Worm (Caenorhabditis elegans): Measurements from ENCODE around the gene Y22D7AL.16.

The Y22D7AL.16 gene

DNA sequence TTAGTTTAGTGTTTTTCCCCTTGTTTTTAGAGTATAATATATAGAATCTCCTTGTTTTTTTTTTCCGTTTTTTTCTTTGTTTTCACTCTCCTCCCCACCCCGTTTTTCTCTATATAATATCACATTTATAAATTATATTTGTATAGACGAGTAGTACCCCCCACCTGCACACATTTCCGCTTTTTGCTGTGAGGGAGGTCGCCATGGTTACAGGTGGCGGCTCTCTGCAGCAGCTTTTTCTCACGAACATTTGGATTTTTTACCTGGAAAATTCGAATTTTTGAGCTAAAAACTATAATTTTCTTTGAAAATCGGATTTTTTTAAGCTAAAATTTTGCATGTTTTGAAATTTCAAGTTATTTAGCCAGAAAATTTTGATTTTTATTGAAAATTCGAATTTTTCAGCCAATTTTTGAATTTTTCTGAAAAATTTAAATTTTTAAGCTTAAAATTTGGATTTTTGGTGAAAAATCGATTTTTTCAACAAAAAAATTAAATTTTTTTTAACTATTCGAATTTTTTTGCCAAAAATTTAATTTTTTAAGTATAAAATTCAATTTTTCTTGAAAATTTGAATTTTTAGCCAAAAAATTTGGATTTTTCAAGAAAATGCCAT is 39.2 kb downstream of the Y22D7AL.16 start (continued):
- TF ChIP-seq nhr-90 (tag; optimal IDR thresholded peaks at IDR 0.05) (peak; percentile 28), K12H6.12 (tag; optimal IDR thresholded peaks at IDR 0.05) (no peak), ztf-22 (GFP tag; optimal IDR thresholded peaks at IDR 0.05) (no peak), rpc-1 (optimal IDR thresholded peaks at IDR 0.05) (no peak), rpc-1 (tag; optimal IDR thresholded peaks at IDR 0.05) (no peak), rcor-1 (GFP tag; IDR thresholded peaks at IDR 0.05) (no peak), lin-40 (tag; optimal IDR thresholded peaks at IDR 0.05) (no peak), lin-54 (GFP tag; optimal IDR thresholded peaks at IDR 0.05) (peak; percentile 49), ets-4 (GFP tag; optimal IDR thresholded peaks at IDR 0.05) (no peak), F57A8.1 (GFP tag; optimal IDR thresholded peaks at IDR 0.05) (no peak), ccch-3 (GFP tag; optimal IDR thresholded peaks at IDR 0.05) (no peak), lag-1 (GFP tag; IDR thresholded peaks at IDR 0.05) (no peak), attf-6 (GFP tag; IDR thresholded peaks at IDR 0.05) (0 out of 2 replicates have a peak, but pooled peaks have one; percentile 52), mcd-1 (GFP tag; IDR thresholded peaks at IDR 0.05) (peak; percentile 57), attf-3 (GFP tag; conservative IDR thresholded peaks at IDR 0.05) (no peak), madf-8 (GFP tag; conservative IDR thresholded peaks at IDR 0.05) (no peak), repo-1 (tag; optimal IDR thresholded peaks at IDR 0.05) (no peak), sdz-38 (tag; optimal IDR thresholded peaks at IDR 0.05) (no peak), F39B2.1 (GFP tag; IDR thresholded peaks at IDR 0.05) (0 out of 2 replicates have a peak, but pooled peaks have one; percentile 66), chd-7 (tag; optimal IDR thresholded peaks at IDR 0.05) (peak; percentile 85), sea-2 (GFP tag; IDR thresholded peaks at IDR 0.05) (no peak), F37B4.10 (GFP tag; IDR thresholded peaks at IDR 0.05) (no peak), F10E7.11 (tag; optimal IDR thresholded peaks at IDR 0.05) (peak; percentile 82), B0336.3 (GFP tag; IDR thresholded peaks at IDR 0.05) (peak; percentile 79), zim-3 (tag; optimal IDR thresholded peaks at IDR 0.05) (peak; percentile 47), aptf-3 (GFP tag; IDR thresholded peaks at IDR 0.05) (peak; percentile 82; the same call in 1 of the 2 replicates), pha-4 (tag; optimal IDR thresholded peaks at IDR 0.05) (no peak), lsl-1 (GFP tag; optimal IDR thresholded peaks at IDR 0.05) (peak; percentile 52), Y67H2A.10 (GFP tag; conservative IDR thresholded peaks at IDR 0.05) (no peak), C17E4.6 (GFP tag; IDR thresholded peaks at IDR 0.05) (no peak; the same call in 1 of the 2 replicates), Y79H2A.3 (GFP tag; conservative IDR thresholded peaks at IDR 0.05) (no peak), attf-5 (GFP tag; optimal IDR thresholded peaks at IDR 0.05) (peak; percentile 15), ztf-3 (GFP tag; optimal IDR thresholded peaks at IDR 0.05) (peak; percentile 2), ceh-58 (GFP tag; IDR thresholded peaks at IDR 0.05) (no peak), let-526 (GFP tag; IDR thresholded peaks at IDR 0.05) (no peak), F22D6.2 (tag; optimal IDR thresholded peaks at IDR 0.05) (no peak), gei-17 (GFP tag; optimal IDR thresholded peaks at IDR 0.05) (no peak), madf-10 (tag; optimal IDR thresholded peaks at IDR 0.05) (peak; percentile 32), lin-35 (GFP tag; optimal IDR thresholded peaks at IDR 0.05) (no peak), bed-2 (GFP tag; IDR thresholded peaks at IDR 0.05) (no peak), bed-1 (GFP tag; IDR thresholded peaks at IDR 0.05) (0 out of 2 replicates have a peak, but pooled peaks have one; percentile 26), ceh-40 (GFP tag; IDR thresholded peaks at IDR 0.05) (0 out of 2 replicates have a peak, but pooled peaks have one; percentile 18), F52B5.7 (tag; optimal IDR thresholded peaks at IDR 0.05) (peak; percentile 89), ceh-79 (tag; optimal IDR thresholded peaks at IDR 0.05) (peak; percentile 76), tlf-1 (GFP tag; optimal IDR thresholded peaks at IDR 0.05) (no peak), Y53G8AR.9 (GFP tag; conservative IDR thresholded peaks at IDR 0.05) (peak; percentile 69; the same call in 1 of the 2 replicates), hrde-1 (tag; optimal IDR thresholded peaks at IDR 0.05; ENCODE audit: borderline replicate concordance) (peak; percentile 65), snpc-3.4 (tag; optimal IDR thresholded peaks at IDR 0.05) (no peak), atf-7 (tag; optimal IDR thresholded peaks at IDR 0.05) (peak; percentile 66)
